Worm (Caenorhabditis elegans): ENCODE data around the gene K08E4.3.

K08E4.3 gene

ce11 chrIV:12078112-12078812 is 20.7 kb downstream of the K08E4.3 start, which contains the start of gene tmed-1:
TSS of gene tmed-1 (minus strand) at chrIV:12078162.
- TF ChIP-seq mdl-1 (tag; optimal IDR thresholded peaks at IDR 0.05) (no peak), egl-27 (tag; optimal IDR thresholded peaks at IDR 0.05) (no peak), sem-4 (tag; optimal IDR thresholded peaks at IDR 0.05) (no peak), lsy-2 (tag; optimal IDR thresholded peaks at IDR 0.05) (no peak), C34F6.9 (tag; optimal IDR thresholded peaks at IDR 0.05) (peak; percentile 20), mab-5 (tag; optimal IDR thresholded peaks at IDR 0.05) (no peak), Y55F3AM.14 (GFP tag; optimal IDR thresholded peaks at IDR 0.05) (no peak), nhr-6 (tag; optimal IDR thresholded peaks at IDR 0.05) (no peak), nhr-11 (tag; optimal IDR thresholded peaks at IDR 0.05) (no peak), unc-55 (GFP tag; optimal IDR thresholded peaks at IDR 0.05) (peak; percentile 18)

DNA sequence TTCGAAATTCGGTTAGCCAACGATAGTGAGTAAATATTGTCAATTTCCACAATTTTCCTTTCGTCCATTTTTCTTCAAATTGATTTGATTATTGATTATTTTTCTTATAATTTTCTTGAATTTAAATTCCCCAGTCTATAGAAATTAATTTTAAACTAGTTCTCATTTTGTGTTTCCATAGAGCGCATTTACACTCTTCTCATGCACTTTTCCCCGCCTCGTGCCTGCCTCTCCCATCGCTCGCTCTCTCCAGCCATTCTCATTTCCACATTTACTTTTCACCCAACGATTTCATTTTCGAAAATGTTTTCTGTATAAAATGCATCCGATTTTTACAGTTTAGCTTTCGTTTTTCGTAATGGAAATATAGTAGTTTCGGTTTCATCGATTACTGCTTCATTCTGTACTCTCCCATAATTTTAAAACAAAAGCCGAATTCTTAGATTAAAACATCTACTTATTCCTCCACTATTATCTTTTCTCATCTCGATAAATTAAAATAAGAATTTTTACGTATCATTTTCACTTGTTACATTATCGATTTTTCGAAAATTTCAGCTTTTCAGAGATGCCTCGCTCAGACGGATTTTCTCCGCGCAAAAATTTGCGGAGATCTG is 21.5 kb downstream of the K08E4.3 start, which contains the start of gene lex-1:
lex-1 (plus strand) TSS at position 567 of the 617 bp plus-strand sequence.
- TF ChIP-seq lsy-2 (tag; optimal IDR thresholded peaks at IDR 0.05) (peak in 1 of 2 experiments; percentile 66), R02D3.7 (tag; optimal IDR thresholded peaks at IDR 0.05) (no peak), unc-55 (GFP tag; optimal IDR thresholded peaks at IDR 0.05) (peak; percentile 72), crh-2 (tag; optimal IDR thresholded peaks at IDR 0.05) (peak; percentile 10), ceh-82 (tag; optimal IDR thresholded peaks at IDR 0.05) (no peak), C34F6.9 (tag; optimal IDR thresholded peaks at IDR 0.05) (peak; percentile 60), nhr-129 (tag; optimal IDR thresholded peaks at IDR 0.05) (peak; percentile 71), lin-13 (GFP tag; optimal IDR thresholded peaks at IDR 0.05) (peak; percentile 34), fos-1 (tag; optimal IDR thresholded peaks at IDR 0.05) (peak; percentile 26), gmeb-1 (tag; optimal IDR thresholded peaks at IDR 0.05) (peak; percentile 66), mdl-1 (tag; optimal IDR thresholded peaks at IDR 0.05) (peak in 1 of 2 experiments; percentile 37)

- no peak for TF ChIP-seq unc-39 (tag; optimal IDR thresholded peaks at IDR 0.05)
- TF ChIP-seq ztf-4 (tag; optimal IDR thresholded peaks at IDR 0.05) = no peak
- TF ChIP-seq egl-27 (tag; optimal IDR thresholded peaks at IDR 0.05) = no peak
- TF ChIP-seq unc-62 (GFP tag; optimal IDR thresholded peaks at IDR 0.05) = no peak
- no peak for TF ChIP-seq aly-2 (tag; optimal IDR thresholded peaks at IDR 0.05)
- TF ChIP-seq unc-55 (GFP tag; optimal IDR thresholded peaks at IDR 0.05) = no peak
- TF ChIP-seq nhr-10 (tag; optimal IDR thresholded peaks at IDR 0.05) = no peak
- no peak for TF ChIP-seq lsy-2 (tag; optimal IDR thresholded peaks at IDR 0.05)
- TF ChIP-seq mdl-1 (tag; optimal IDR thresholded peaks at IDR 0.05) = no peak
- TF ChIP-seq alr-1 (tag; optimal IDR thresholded peaks at IDR 0.05) = no peak
- no peak for TF ChIP-seq nhr-11 (tag; optimal IDR thresholded peaks at IDR 0.05)
- TF ChIP-seq fos-1 (tag; optimal IDR thresholded peaks at IDR 0.05) = no peak
Measured at ce11 chrIV:12080807-12081206, 23.3 kb downstream of the K08E4.3 start.

ce11 chrIV:12084178-12084577 is 26.6 kb downstream of the K08E4.3 start, which contains the start of gene repo-1:
TSS of gene repo-1 (plus strand) at chrIV:12084478.
- TF ChIP-seq unc-62 (GFP tag; optimal IDR thresholded peaks at IDR 0.05) (no peak), ztf-1 (GFP tag; conservative IDR thresholded peaks at IDR 0.05) (no peak), ceh-82 (tag; optimal IDR thresholded peaks at IDR 0.05) (no peak), mbf-1 (tag; optimal IDR thresholded peaks at IDR 0.05) (no peak), ztf-11 (tag; optimal IDR thresholded peaks at IDR 0.05) (no peak), F13H6.1 (tag; optimal IDR thresholded peaks at IDR 0.05) (no peak), skn-1 (tag; optimal IDR thresholded peaks at IDR 0.05) (no peak), unc-39 (tag; optimal IDR thresholded peaks at IDR 0.05) (no peak), lin-13 (GFP tag; optimal IDR thresholded peaks at IDR 0.05) (no peak), dmd-4 (tag; optimal IDR thresholded peaks at IDR 0.05) (no peak), nhr-129 (tag; optimal IDR thresholded peaks at IDR 0.05) (no peak), R02D3.7 (tag; optimal IDR thresholded peaks at IDR 0.05) (no peak), nhr-10 (tag; optimal IDR thresholded peaks at IDR 0.05) (no peak), nhr-77 (tag; optimal IDR thresholded peaks at IDR 0.05) (no peak), ZK546.5 (tag; optimal IDR thresholded peaks at IDR 0.05) (no peak)

DNA sequence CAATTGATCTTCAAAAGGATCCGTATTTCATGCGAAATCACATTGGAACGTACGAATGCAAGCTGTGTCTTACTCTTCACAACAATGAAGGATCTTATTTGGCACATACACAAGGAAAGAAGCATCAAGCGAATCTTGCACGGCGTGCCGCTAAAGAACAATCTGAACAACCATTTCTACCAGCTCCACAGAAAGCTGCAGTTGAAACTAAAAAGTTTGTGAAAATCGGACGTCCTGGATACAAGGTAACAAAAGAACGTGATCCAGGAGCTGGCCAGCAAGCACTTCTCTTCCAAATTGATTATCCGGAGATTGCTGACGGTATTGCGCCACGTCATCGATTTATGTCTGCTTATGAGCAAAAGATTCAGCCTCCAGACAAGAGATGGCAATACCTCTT is 27.0 kb downstream of the K08E4.3 start:
- TF ChIP-seq zag-1 (tag; optimal IDR thresholded peaks at IDR 0.05) = no peak
- TF ChIP-seq nhr-129 (tag; optimal IDR thresholded peaks at IDR 0.05) = peak; percentile 3

All from whole organism, L2 larva.